Fruit fly (Drosophila melanogaster) whole organism, embryonic: ENCODE data around the gene CG17819.

Experiments used
- Atf6 ChIP-seq: fragments of 200-800 bp; sonication (Bioruptor generic); IDR thresholded peaks from 2 replicates; pipeline ENCODE4 v1.3.6; 2022; ENCODE audit warnings: missing biosample characterization, missing genetic modification characterization
- B-H1 ChIP-seq: fragments of 200-800 bp; sonication (Bioruptor generic); IDR thresholded peaks from 3 replicates; pipeline ENCODE4 v1.3.6; 2022; ENCODE audit warnings: missing biosample characterization, missing genetic modification characterization
- CG10654 ChIP-seq: fragments of 200-800 bp; sonication (Bioruptor generic); optimal IDR thresholded peaks from 2 replicates; lab custom pipeline; 2016; ENCODE audit warnings: missing biosample characterization, missing genetic modification characterization
- CG11695 ChIP-seq: fragments of 200-800 bp; sonication (Bioruptor generic); IDR thresholded peaks from 3 replicates; pipeline ENCODE4 v1.3.6; 2022; ENCODE audit warnings: missing biosample characterization, missing genetic modification characterization
- CG12659 ChIP-seq: fragments of 200-800 bp; sonication (Bioruptor generic); optimal IDR thresholded peaks from 3 replicates; lab custom pipeline; 2017; ENCODE audit warnings: mild to moderate bottlenecking, missing biosample characterization, missing genetic modification reagents, missing genetic modification characterization
- CG12769 ChIP-seq: fragments of 200-800 bp; sonication (Bioruptor generic); optimal IDR thresholded peaks from 2 replicates; lab custom pipeline; 2019; ENCODE audit warnings: missing biosample characterization, mild to moderate bottlenecking, missing genetic modification characterization, moderate library complexity
- CG14860 ChIP-seq: fragments of 200-800 bp; sonication (Bioruptor generic); IDR thresholded peaks from 3 replicates; pipeline ENCODE4 v1.3.6; 2022; ENCODE audit warnings: missing biosample characterization, missing genetic modification characterization; ENCODE audit not compliant: partially characterized antibody
- CG15514 ChIP-seq: fragments of 200-800 bp; sonication (Bioruptor generic); optimal IDR thresholded peaks from 3 replicates; lab custom pipeline; 2017; ENCODE audit warnings: missing biosample characterization, missing genetic modification characterization, mild to moderate bottlenecking, moderate library complexity, missing genetic modification reagents
- CG17186 ChIP-seq: fragments of 200-800 bp; sonication (Bioruptor generic); optimal IDR thresholded peaks from 3 replicates; lab custom pipeline; 2017; ENCODE audit warnings: missing biosample characterization, missing genetic modification reagents, missing genetic modification characterization
- CG1792 ChIP-seq: fragments of 200-800 bp; sonication (Bioruptor generic); optimal IDR thresholded peaks from 2 replicates; lab custom pipeline; 2016; ENCODE audit warnings: missing biosample characterization, missing genetic modification characterization
- CG18011 ChIP-seq: fragments of 200-800 bp; sonication (Bioruptor generic); optimal IDR thresholded peaks from 2 replicates; lab custom pipeline; 2017; ENCODE audit warnings: missing biosample characterization, missing genetic modification characterization, mild to moderate bottlenecking, moderate library complexity, missing genotype
- CG3065 ChIP-seq: fragments of 200-800 bp; sonication (Bioruptor generic); optimal IDR thresholded peaks from 2 replicates; lab custom pipeline; 2016; ENCODE audit warnings: missing biosample characterization, missing genetic modification characterization
- CG33557 ChIP-seq: fragments of 200-800 bp; sonication (Bioruptor generic); optimal IDR thresholded peaks from 2 replicates; lab custom pipeline; 2019; ENCODE audit warnings: missing biosample characterization, mild to moderate bottlenecking, missing genetic modification characterization, moderate library complexity
- CG34224 ChIP-seq: fragments of 200-800 bp; sonication (Bioruptor generic); IDR thresholded peaks from 3 replicates; pipeline ENCODE4 v1.3.6; 2022; ENCODE audit warnings: missing biosample characterization, missing genetic modification characterization; ENCODE audit not compliant: partially characterized antibody
- CG4328 ChIP-seq: fragments of 200-800 bp; sonication (Bioruptor generic); optimal IDR thresholded peaks from 3 replicates; lab custom pipeline; 2017; ENCODE audit warnings: missing biosample characterization, missing genetic modification reagents, missing genetic modification characterization
- CG43689 ChIP-seq: fragments of 200-800 bp; sonication (Bioruptor generic); IDR thresholded peaks from 2 replicates; pipeline ENCODE4 v1.3.6; 2022; ENCODE audit warnings: missing biosample characterization, missing genetic modification characterization
- CG5953 ChIP-seq: fragments of 200-800 bp; sonication (Bioruptor generic); IDR thresholded peaks from 2 replicates; pipeline ENCODE4 v1.3.6; 2022; ENCODE audit warnings: missing biosample characterization, missing genetic modification characterization
- CG6254 ChIP-seq: fragments of 200-800 bp; sonication (Bioruptor generic); optimal IDR thresholded peaks from 3 replicates; lab custom pipeline; 2017; ENCODE audit warnings: mild to moderate bottlenecking, missing biosample characterization, missing genetic modification reagents, missing genetic modification characterization
- CG6272 ChIP-seq: fragments of 200-800 bp; sonication (Bioruptor generic); IDR thresholded peaks from 2 replicates; pipeline ENCODE4 v1.3.6; 2022; ENCODE audit warnings: missing biosample characterization, missing genetic modification characterization
- CG6654 ChIP-seq: fragments of 200-800 bp; sonication (Bioruptor generic); optimal IDR thresholded peaks from 2 replicates; lab custom pipeline; 2017; ENCODE audit warnings: missing biosample characterization, mild to moderate bottlenecking, missing genetic modification characterization
- CG7357 ChIP-seq: fragments of 200-800 bp; sonication (Bioruptor generic); IDR thresholded peaks from 3 replicates; pipeline ENCODE4 v1.3.6; 2022; ENCODE audit warnings: missing biosample characterization, missing genetic modification characterization
- CG8281 ChIP-seq: fragments of 200-800 bp; sonication (Bioruptor generic); optimal IDR thresholded peaks from 2 replicates; lab custom pipeline; 2018; ENCODE audit warnings: missing biosample characterization, mild to moderate bottlenecking, missing genetic modification characterization, moderate library complexity
- CG8290 ChIP-seq, 3 experiments: fragments of 200-800 bp; sonication (Bioruptor generic); optimal IDR thresholded peaks; 2 replicates each; lab custom pipeline; 2016 to 2019; ENCODE audit warnings: missing biosample characterization in 3 of 3, missing genetic modification characterization in 3 of 3, mild to moderate bottlenecking in 2 of 3, moderate library complexity in 1 of 3
- CG8478 ChIP-seq: fragments of >200 bp; optimal IDR thresholded peaks from 2 replicates; lab custom pipeline; 2018
- CG8765 ChIP-seq: fragments of 200-800 bp; sonication (Bioruptor generic); IDR thresholded peaks from 2 replicates; pipeline ENCODE4 v1.3.6; 2022; ENCODE audit warnings: missing biosample characterization, missing genetic modification characterization
- CG9437 ChIP-seq: fragments of 200-800 bp; sonication (Bioruptor generic); optimal IDR thresholded peaks from 2 replicates; lab custom pipeline; 2018; ENCODE audit warnings: missing biosample characterization, mild to moderate bottlenecking, missing genetic modification characterization
- CHES-1-like ChIP-seq: fragments of 200-800 bp; sonication (Bioruptor generic); optimal IDR thresholded peaks from 2 replicates; lab custom pipeline; 2016; ENCODE audit warnings: missing biosample characterization, missing genetic modification characterization
- Deaf1 ChIP-seq: fragments of 200-800 bp; optimal IDR thresholded peaks from 3 replicates; lab custom pipeline; 2019; ENCODE audit warnings: missing biosample characterization, mild to moderate bottlenecking, missing genetic modification characterization, moderate library complexity
- Dp ChIP-seq: fragments of 200-800 bp; sonication (Bioruptor generic); optimal IDR thresholded peaks from 2 replicates; lab custom pipeline; 2018; ENCODE audit warnings: missing biosample characterization, mild to moderate bottlenecking, missing genetic modification characterization, moderate library complexity
- Fer1 ChIP-seq: fragments of 200-800 bp; sonication (Bioruptor generic); optimal IDR thresholded peaks from 2 replicates; lab custom pipeline; 2017; ENCODE audit warnings: missing biosample characterization, mild to moderate bottlenecking, missing genetic modification characterization
- HmgZ ChIP-seq: fragments of 200-800 bp; sonication (Bioruptor generic); optimal IDR thresholded peaks from 2 replicates; lab custom pipeline; 2018; ENCODE audit warnings: missing biosample characterization, mild to moderate bottlenecking, missing genetic modification characterization
- MESR4 ChIP-seq: fragments of 200-800 bp; sonication (Bioruptor generic); optimal IDR thresholded peaks from 2 replicates; lab custom pipeline; 2018; ENCODE audit warnings: missing biosample characterization, mild to moderate bottlenecking, missing genetic modification characterization, moderate library complexity
- NC2β ChIP-seq: fragments of 200-800 bp; sonication (Bioruptor generic); optimal IDR thresholded peaks from 2 replicates; lab custom pipeline; 2016; ENCODE audit warnings: missing biosample characterization, missing genetic modification characterization
- Nf-YB ChIP-seq: fragments of 200-800 bp; sonication (Bioruptor generic); optimal IDR thresholded peaks from 3 replicates; lab custom pipeline; 2019; ENCODE audit warnings: missing biosample characterization, mild to moderate bottlenecking, missing genetic modification characterization, moderate library complexity
- amos ChIP-seq: fragments of 200-800 bp; sonication (Bioruptor generic); IDR thresholded peaks from 2 replicates; pipeline ENCODE4 v1.3.6; 2022; ENCODE audit warnings: missing biosample characterization, missing genetic modification characterization; ENCODE audit not compliant: partially characterized antibody
- ap ChIP-seq: fragments of 200-800 bp; sonication (Bioruptor generic); IDR thresholded peaks from 2 replicates; pipeline ENCODE4 v1.3.6; 2022; ENCODE audit warnings: missing biosample characterization, missing genetic modification characterization
- bigmax ChIP-seq: fragments of 200-800 bp; sonication (Bioruptor generic); optimal IDR thresholded peaks from 2 replicates; lab custom pipeline; 2018; ENCODE audit warnings: missing biosample characterization, mild to moderate bottlenecking, missing genetic modification characterization
- cato ChIP-seq: fragments of 200-800 bp; sonication (Bioruptor generic); optimal IDR thresholded peaks from 2 replicates; lab custom pipeline; 2016; ENCODE audit warnings: missing biosample characterization, missing genetic modification characterization, borderline replicate concordance
- caup ChIP-seq: fragments of 200-800 bp; sonication (Bioruptor generic); optimal IDR thresholded peaks from 3 replicates; lab custom pipeline; 2017; ENCODE audit warnings: missing biosample characterization, mild to moderate bottlenecking, missing genetic modification characterization, moderate library complexity; ENCODE audit not compliant: severe bottlenecking
- crp ChIP-seq, 2 experiments: fragments of 200-800 bp; sonication (Bioruptor generic); optimal IDR thresholded peaks; 2 replicates in 1 of 2; 3 replicates in 1 of 2; lab custom pipeline; 2017; ENCODE audit warnings: missing biosample characterization in 2 of 2, missing genetic modification characterization in 2 of 2, mild to moderate bottlenecking in 1 of 2, moderate library complexity in 1 of 2
- fru ChIP-seq: fragments of >200 bp; optimal IDR thresholded peaks from 2 replicates; lab custom pipeline; 2017
- ftz-f1 ChIP-seq: fragments of 200-800 bp; sonication (Bioruptor generic); optimal IDR thresholded peaks from 2 replicates; lab custom pipeline; 2016; ENCODE audit warnings: missing biosample characterization, missing genetic modification characterization
- grau ChIP-seq: fragments of 200-800 bp; optimal IDR thresholded peaks from 3 replicates; lab custom pipeline; 2019; ENCODE audit warnings: missing biosample characterization, mild to moderate bottlenecking, missing genetic modification characterization, moderate library complexity
- jing ChIP-seq: fragments of 200-800 bp; sonication (Bioruptor generic); optimal IDR thresholded peaks from 2 replicates; lab custom pipeline; 2018; ENCODE audit warnings: missing biosample characterization, mild to moderate bottlenecking, missing genetic modification characterization
- kni ChIP-seq: fragments of 200-800 bp; sonication (Bioruptor generic); optimal IDR thresholded peaks from 3 replicates; lab custom pipeline; 2017; ENCODE audit warnings: mild to moderate bottlenecking, missing biosample characterization, missing genetic modification reagents, missing genetic modification characterization
- nmo ChIP-seq: fragments of 200-800 bp; sonication (Bioruptor generic); optimal IDR thresholded peaks from 2 replicates; lab custom pipeline; 2018; ENCODE audit warnings: missing biosample characterization, mild to moderate bottlenecking, missing genetic modification characterization, moderate library complexity
- pnt ChIP-seq: fragments of 200-800 bp; sonication (Bioruptor generic); optimal IDR thresholded peaks from 3 replicates; lab custom pipeline; 2016; ENCODE audit warnings: missing biosample characterization, missing genetic modification characterization
- salm ChIP-seq: fragments of 200-800 bp; sonication (Bioruptor generic); optimal IDR thresholded peaks from 2 replicates; lab custom pipeline; 2018; ENCODE audit warnings: missing biosample characterization, mild to moderate bottlenecking, missing genetic modification characterization
- toy ChIP-seq: fragments of 200-800 bp; sonication (Bioruptor generic); IDR thresholded peaks from 2 replicates; pipeline ENCODE4 v1.3.6; 2022; ENCODE audit warnings: missing biosample characterization, missing genetic modification characterization
- unpg ChIP-seq: fragments of 200-800 bp; sonication (Bioruptor generic); optimal IDR thresholded peaks from 3 replicates; lab custom pipeline; 2018; ENCODE audit warnings: missing biosample characterization, mild to moderate bottlenecking, missing genetic modification characterization, moderate library complexity

CG17819 gene

DNA sequence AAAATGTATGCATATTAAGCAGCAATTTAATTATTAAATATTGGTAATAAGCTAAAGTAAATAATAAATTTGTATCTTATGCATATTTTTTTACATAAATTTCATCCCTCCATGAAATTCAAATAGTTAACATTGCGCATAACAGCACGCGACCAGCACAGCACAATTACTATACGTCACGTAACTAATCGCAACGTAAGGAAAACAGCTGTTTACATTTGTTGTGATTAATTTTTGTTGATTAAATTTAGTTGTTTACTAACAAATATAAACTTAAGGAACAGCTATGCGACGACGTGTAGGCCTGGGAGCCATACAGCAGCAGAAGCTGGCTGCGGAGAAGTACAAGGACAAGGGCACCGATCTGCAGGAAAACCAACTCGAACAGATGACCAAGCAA, 20.4 kb downstream of the CG17819 start, which contains the start of gene lsn (continued):
- TF ChIP-seq bigmax (GFP tag; lab: Kevin White, UChicago) (no peak), pnt (no peak), CG5953 (GFP tag; lab: Robert Waterston, UW) (no peak), caup (peak; percentile 51), Deaf1 (no peak), CG8290 (GFP tag; optimal IDR thresholded peaks at IDR 0.05; lab: Kevin White, UChicago) (no peak), CG8290 (tag; optimal IDR thresholded peaks at IDR 0.05; lab: Kevin White, UChicago) (peak in 1 of 2 experiments; percentile 82), Dp (peak; percentile 85), CG8765 (GFP tag; lab: Robert Waterston, UW) (no peak), CG1792 (no peak), CG12769 (tag; lab: Kevin White, UChicago) (peak; percentile 41), CG8478 (lab: Kevin White, UChicago) (no peak), toy (GFP tag; lab: Robert Waterston, UW) (no peak), kni (GFP tag; lab: Kevin White, UChicago) (no peak), jing (GFP tag; lab: Kevin White, UChicago) (no peak), CHES-1-like (GFP tag; lab: Kevin White, UChicago) (no peak), CG6254 (GFP tag; lab: Kevin White, UChicago) (no peak), Nf-YB (peak; percentile 13), CG7357 (GFP tag; lab: Robert Waterston, UW) (no peak), B-H1 (no peak), CG6272 (GFP tag; lab: Robert Waterston, UW) (no peak), CG34224 (GFP tag; lab: Robert Waterston, UW) (no peak; the same call in 2 of the 3 replicates), CG4328 (no peak), crp (GFP tag; optimal IDR thresholded peaks at IDR 0.05; lab: Kevin White, UChicago) (peak; percentile 37 to 90), salm (no peak), CG14860 (GFP tag; lab: Robert Waterston, UW) (no peak), fru (lab: Kevin White, UChicago) (no peak), CG6654 (GFP tag; lab: Kevin White, UChicago) (no peak), nmo (no peak), grau (peak; percentile 31), CG15514 (GFP tag; lab: Kevin White, UChicago) (peak; percentile 51), amos (no peak), Atf6 (GFP tag; lab: Robert Waterston, UW) (0 out of 2 replicates have a peak, but pooled peaks have one; percentile 30), NC2β (GFP tag; lab: Kevin White, UChicago) (no peak), Fer1 (peak; percentile 57), HmgZ (peak; percentile 55), unpg (GFP tag; lab: Kevin White, UChicago) (peak; percentile 44), CG12659 (GFP tag; lab: Kevin White, UChicago) (peak; percentile 36), CG33557 (GFP tag; lab: Kevin White, UChicago) (peak; percentile 55), cato (GFP tag; lab: Kevin White, UChicago) (no peak), MESR4 (GFP tag; lab: Kevin White, UChicago) (peak; percentile 61), CG10654 (GFP tag; lab: Kevin White, UChicago) (no peak), CG43689 (no peak), CG3065 (GFP tag; lab: Kevin White, UChicago) (no peak), CG9437 (GFP tag; lab: Kevin White, UChicago) (peak; percentile 100), ap (GFP tag; lab: Robert Waterston, UW) (no peak), CG17186 (peak; percentile 99), CG11695 (GFP tag; lab: Robert Waterston, UW) (no peak), CG18011 (GFP tag; lab: Kevin White, UChicago) (no peak), CG8281 (tag; lab: Kevin White, UChicago) (no peak), ftz-f1 (GFP tag; lab: Kevin White, UChicago) (no peak)
